Fruit fly (Drosophila melanogaster): ENCODE data around the gene CG13082.

DNA sequence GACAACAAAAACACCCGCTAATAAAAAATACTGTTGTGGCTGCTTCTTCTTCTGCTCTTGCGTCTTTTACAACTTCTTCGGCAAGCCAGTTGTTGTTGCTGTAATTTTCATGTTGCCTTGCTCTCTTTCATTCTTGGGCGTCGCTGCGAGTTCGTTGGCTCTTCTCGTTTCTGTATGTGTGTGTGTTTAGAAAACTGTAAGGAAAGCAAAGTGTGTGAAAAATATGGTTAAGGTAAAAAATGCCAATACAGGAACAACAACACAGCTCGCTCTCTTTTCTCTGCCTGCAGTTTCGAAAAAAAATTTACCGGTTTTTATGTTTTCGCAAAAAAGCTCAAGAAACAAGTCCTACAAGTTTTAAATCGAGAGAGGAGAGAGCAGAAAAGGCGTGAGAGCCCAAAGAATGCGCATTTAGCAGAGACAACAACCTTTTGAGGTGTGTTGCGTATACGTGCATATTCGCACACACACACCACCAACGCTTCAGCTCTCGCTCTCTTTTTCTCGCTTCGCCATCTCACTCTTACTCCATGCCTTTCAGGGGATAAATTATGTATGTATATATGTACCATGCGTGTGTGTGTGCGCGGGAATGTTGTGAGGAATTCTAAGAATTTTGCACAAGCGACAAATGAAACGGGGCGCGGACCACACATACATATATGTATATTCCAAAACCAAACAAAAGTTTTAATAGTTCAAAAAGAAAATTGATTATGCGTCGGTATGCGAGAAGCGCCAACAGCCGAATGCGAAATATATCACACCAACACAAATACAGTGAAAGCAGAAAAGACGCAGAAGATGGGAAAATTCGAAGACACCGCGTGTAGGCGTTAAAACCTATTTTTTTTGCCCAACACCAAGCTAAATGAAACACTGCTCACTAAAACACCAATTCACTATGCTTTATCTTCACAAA is 33.6 kb downstream of the CG13082 start:
- no peak for TF ChIP-seq CG4820 (GFP tag; optimal IDR thresholded peaks at IDR 0.05)
- no peak for TF ChIP-seq CG14860 (GFP tag; IDR thresholded peaks at IDR 0.05; ENCODE audit: partially characterized antibody)
